Fruit fly (Drosophila melanogaster) whole organism, embryonic: ENCODE measurements around the gene Ir87a.

Experiments used
- Aef1 ChIP-seq: fragments of 200-800 bp; sonication (Bioruptor generic); IDR thresholded peaks from 3 replicates; pipeline ENCODE4 v1.3.6; 2022; ENCODE audit warnings: missing biosample characterization, missing genetic modification characterization
- Bdp1 ChIP-seq: fragments of 200-800 bp; sonication (Bioruptor generic); optimal IDR thresholded peaks from 3 replicates; lab custom pipeline; 2016; ENCODE audit warnings: missing biosample characterization, missing genetic modification characterization
- C15 ChIP-seq: fragments of 200-800 bp; sonication (Bioruptor generic); IDR thresholded peaks from 3 replicates; pipeline ENCODE4 v1.3.6; 2022; ENCODE audit warnings: missing biosample characterization, missing genetic modification characterization
- CG10543 ChIP-seq: fragments of 200-800 bp; sonication (Bioruptor generic); optimal IDR thresholded peaks from 3 replicates; lab custom pipeline; 2017; ENCODE audit warnings: missing biosample characterization, mild to moderate bottlenecking, missing genetic modification characterization, moderate library complexity
- CG10959 ChIP-seq: fragments of 200-800 bp; sonication (Bioruptor generic); IDR thresholded peaks from 2 replicates; pipeline ENCODE4 v1.3.6; 2022; ENCODE audit warnings: missing biosample characterization, missing genetic modification characterization
- CG11456 ChIP-seq: fragments of 200-800 bp; sonication (Bioruptor generic); IDR thresholded peaks from 3 replicates; pipeline ENCODE4 v1.3.6; 2022; ENCODE audit warnings: missing biosample characterization, missing genetic modification characterization
- CG11560 ChIP-seq: fragments of 200-800 bp; sonication (Bioruptor generic); IDR thresholded peaks from 3 replicates; pipeline ENCODE4 v1.3.6; 2022; ENCODE audit warnings: missing biosample characterization, missing genetic modification characterization
- CG12219 ChIP-seq: fragments of 200-800 bp; sonication (Bioruptor generic); optimal IDR thresholded peaks from 3 replicates; lab custom pipeline; 2018; ENCODE audit warnings: missing biosample characterization, mild to moderate bottlenecking, missing genetic modification characterization
- CG12299 ChIP-seq: fragments of 200-800 bp; sonication (Bioruptor generic); optimal IDR thresholded peaks from 2 replicates; lab custom pipeline; 2018; ENCODE audit warnings: missing biosample characterization, mild to moderate bottlenecking, missing genetic modification characterization
- CG12659 ChIP-seq: fragments of 200-800 bp; sonication (Bioruptor generic); optimal IDR thresholded peaks from 3 replicates; lab custom pipeline; 2017; ENCODE audit warnings: mild to moderate bottlenecking, missing biosample characterization, missing genetic modification reagents, missing genetic modification characterization
- CG13624 ChIP-seq: fragments of 200-800 bp; sonication (Bioruptor generic); optimal IDR thresholded peaks from 2 replicates; lab custom pipeline; 2016; ENCODE audit warnings: missing biosample characterization, missing genetic modification characterization
- CG14965 ChIP-seq: fragments of 200-800 bp; sonication (Bioruptor generic); optimal IDR thresholded peaks from 2 replicates; lab custom pipeline; 2016; ENCODE audit warnings: missing biosample characterization, missing genetic modification characterization, borderline replicate concordance
- CG15269 ChIP-seq: fragments of 200-800 bp; sonication (Bioruptor generic); optimal IDR thresholded peaks from 2 replicates; lab custom pipeline; 2018; ENCODE audit warnings: missing biosample characterization, mild to moderate bottlenecking, missing genetic modification characterization, moderate library complexity
- CG15514 ChIP-seq: fragments of 200-800 bp; sonication (Bioruptor generic); optimal IDR thresholded peaks from 3 replicates; lab custom pipeline; 2017; ENCODE audit warnings: missing biosample characterization, missing genetic modification characterization, mild to moderate bottlenecking, moderate library complexity, missing genetic modification reagents
- CG17385 ChIP-seq: fragments of 200-800 bp; sonication (Bioruptor generic); optimal IDR thresholded peaks from 3 replicates; lab custom pipeline; 2018; ENCODE audit warnings: missing biosample characterization, mild to moderate bottlenecking, missing genetic modification characterization
- CG2120 ChIP-seq: fragments of 200-800 bp; sonication (Bioruptor generic); optimal IDR thresholded peaks from 3 replicates; lab custom pipeline; 2016; ENCODE audit warnings: missing biosample characterization, missing genetic modification characterization
- CG4820 ChIP-seq: fragments of 200-800 bp; sonication (Bioruptor generic); optimal IDR thresholded peaks from 3 replicates; lab custom pipeline; 2016; ENCODE audit warnings: missing biosample characterization, missing genetic modification characterization
- CG6791 ChIP-seq: fragments of 200-800 bp; sonication (Bioruptor generic); IDR thresholded peaks from 3 replicates; pipeline ENCODE4 v1.3.6; 2022; ENCODE audit warnings: missing biosample characterization, missing genetic modification characterization; ENCODE audit not compliant: partially characterized antibody
- CG9609 ChIP-seq: fragments of 200-800 bp; sonication (Bioruptor generic); optimal IDR thresholded peaks from 3 replicates; lab custom pipeline; 2016; ENCODE audit warnings: missing biosample characterization, missing genetic modification characterization
- Chrac-16 ChIP-seq: fragments of 200-800 bp; sonication (Bioruptor generic); optimal IDR thresholded peaks from 3 replicates; lab custom pipeline; 2016; ENCODE audit warnings: missing biosample characterization, missing genetic modification characterization
- CrebB ChIP-seq: fragments of 200-800 bp; sonication (Bioruptor generic); optimal IDR thresholded peaks from 3 replicates; lab custom pipeline; 2018; ENCODE audit warnings: missing biosample characterization, mild to moderate bottlenecking, missing genetic modification characterization
- Dip3 ChIP-seq: fragments of 200-800 bp; sonication (Bioruptor generic); optimal IDR thresholded peaks from 3 replicates; lab custom pipeline; 2016; ENCODE audit warnings: missing biosample characterization, missing genetic modification characterization
- ERR ChIP-seq: fragments of 200-800 bp; sonication (Bioruptor generic); optimal IDR thresholded peaks from 2 replicates; lab custom pipeline; 2016; ENCODE audit warnings: missing biosample characterization, missing genetic modification characterization
- Elba2 ChIP-seq: fragments of 200-800 bp; sonication (Bioruptor generic); optimal IDR thresholded peaks from 3 replicates; lab custom pipeline; 2016; ENCODE audit warnings: missing biosample characterization, missing genetic modification characterization
- Fer3 ChIP-seq: fragments of 200-800 bp; sonication (Bioruptor generic); optimal IDR thresholded peaks from 2 replicates; lab custom pipeline; 2018; ENCODE audit warnings: missing biosample characterization, mild to moderate bottlenecking, missing genetic modification characterization, moderate library complexity
- HLH54F ChIP-seq: fragments of 200-800 bp; sonication (Bioruptor generic); optimal IDR thresholded peaks from 3 replicates; lab custom pipeline; 2016; ENCODE audit warnings: missing biosample characterization, missing genetic modification characterization
- Ravus ChIP-seq: fragments of 200-800 bp; sonication (Bioruptor generic); IDR thresholded peaks from 2 replicates; pipeline ENCODE4 v1.3.6; 2022; ENCODE audit warnings: missing biosample characterization, missing genetic modification characterization
- Six4 ChIP-seq: fragments of 200-800 bp; sonication (Bioruptor generic); optimal IDR thresholded peaks from 2 replicates; lab custom pipeline; 2016; ENCODE audit warnings: missing biosample characterization, missing genetic modification characterization
- Usf ChIP-seq: fragments of 200-800 bp; sonication (Bioruptor generic); optimal IDR thresholded peaks from 2 replicates; lab custom pipeline; 2017; ENCODE audit warnings: missing genotype, missing biosample characterization, missing genetic modification characterization
- ac ChIP-seq: fragments of 200-800 bp; sonication (Bioruptor generic); optimal IDR thresholded peaks from 3 replicates; lab custom pipeline; 2017; ENCODE audit warnings: missing biosample characterization, mild to moderate bottlenecking, missing genetic modification characterization
- az2 ChIP-seq: fragments of 200-800 bp; sonication (Bioruptor generic); optimal IDR thresholded peaks from 3 replicates; lab custom pipeline; 2016; ENCODE audit warnings: missing biosample characterization, missing genetic modification characterization
- bbx ChIP-seq: fragments of 200-800 bp; sonication (Bioruptor generic); IDR thresholded peaks from 2 replicates; pipeline ENCODE4 v1.3.6; 2022; ENCODE audit warnings: missing biosample characterization, missing genetic modification characterization; ENCODE audit not compliant: partially characterized antibody
- da ChIP-seq: fragments of 200-800 bp; sonication (Bioruptor generic); optimal IDR thresholded peaks from 2 replicates; lab custom pipeline; 2016; ENCODE audit warnings: missing biosample characterization, missing genetic modification characterization
- eve ChIP-seq, 2 experiments: fragments of >200 bp; optimal IDR thresholded peaks; 2 replicates each; lab custom pipeline; 2017; ENCODE audit warnings: missing biosample characterization in 2 of 2, missing genetic modification characterization in 2 of 2
- eyg ChIP-seq: fragments of 200-800 bp; sonication (Bioruptor generic); optimal IDR thresholded peaks from 3 replicates; lab custom pipeline; 2016; ENCODE audit warnings: missing biosample characterization, missing genetic modification characterization
- gem ChIP-seq: fragments of 200-800 bp; sonication (Bioruptor generic); optimal IDR thresholded peaks from 2 replicates; lab custom pipeline; 2019; ENCODE audit warnings: missing biosample characterization, mild to moderate bottlenecking, missing genetic modification characterization, moderate library complexity
- jumu ChIP-seq: fragments of 200-800 bp; sonication (Bioruptor generic); optimal IDR thresholded peaks from 3 replicates; lab custom pipeline; 2016; ENCODE audit warnings: missing biosample characterization, missing genetic modification characterization
- lab ChIP-seq: fragments of 200-800 bp; sonication (Bioruptor generic); optimal IDR thresholded peaks from 3 replicates; lab custom pipeline; 2017; ENCODE audit warnings: missing biosample characterization, missing genetic modification characterization, mild to moderate bottlenecking, moderate library complexity, missing genetic modification reagents
- lola ChIP-seq, 3 experiments: fragments of >200 bp in 2 of 3; fragments of 200-800 bp in 1 of 3; sonication (Bioruptor generic) in 1 of 3; optimal IDR thresholded peaks; 2 replicates each; lab custom pipeline; 2017 to 2019; ENCODE audit warnings: missing biosample characterization in 3 of 3, missing genetic modification characterization in 3 of 3, mild to moderate bottlenecking in 1 of 3, moderate library complexity in 1 of 3
- row ChIP-seq: fragments of 200-800 bp; sonication (Bioruptor generic); IDR thresholded peaks from 3 replicates; pipeline ENCODE4 v1.3.6; 2022; ENCODE audit warnings: missing biosample characterization, missing genetic modification characterization
- slou ChIP-seq: fragments of 200-800 bp; sonication (Bioruptor generic); optimal IDR thresholded peaks from 3 replicates; lab custom pipeline; 2016; ENCODE audit warnings: missing biosample characterization, missing genetic modification characterization
- stc ChIP-seq: fragments of 200-800 bp; sonication (Bioruptor generic); IDR thresholded peaks from 2 replicates; pipeline ENCODE4 v1.3.6; 2022; ENCODE audit warnings: missing biosample characterization, missing genetic modification characterization
- tin ChIP-seq: fragments of 200-800 bp; sonication (Bioruptor generic); optimal IDR thresholded peaks from 3 replicates; lab custom pipeline; 2016; ENCODE audit warnings: missing biosample characterization, missing genetic modification characterization
- ttk ChIP-seq: fragments of 200-800 bp; sonication (Bioruptor generic); IDR thresholded peaks from 2 replicates; pipeline ENCODE4 v2.1.2; 2022; ENCODE audit warnings: missing biosample characterization, missing genetic modification characterization
- tx ChIP-seq: fragments of 200-800 bp; sonication (Bioruptor generic); optimal IDR thresholded peaks from 2 replicates; lab custom pipeline; 2016; ENCODE audit warnings: missing biosample characterization, missing genetic modification characterization
- unc-4 ChIP-seq: fragments of 200-800 bp; sonication (Bioruptor generic); IDR thresholded peaks from 2 replicates; pipeline ENCODE4 v1.3.6; 2022; ENCODE audit warnings: missing biosample characterization, missing genetic modification characterization; ENCODE audit not compliant: partially characterized antibody
- usp ChIP-seq: fragments of >200 bp; optimal IDR thresholded peaks from 2 replicates; lab custom pipeline; 2017; ENCODE audit warnings: missing biosample characterization, missing genetic modification characterization
- wor ChIP-seq: fragments of 200-800 bp; sonication (Bioruptor generic); IDR thresholded peaks from 2 replicates; pipeline ENCODE4 v1.3.6; 2022; ENCODE audit warnings: missing biosample characterization, missing genetic modification characterization
- zfh2 ChIP-seq: fragments of 200-800 bp; sonication (Bioruptor generic); optimal IDR thresholded peaks from 2 replicates; lab custom pipeline; 2016; ENCODE audit warnings: missing biosample characterization, missing genetic modification characterization

Gene Ir87a

DNA sequence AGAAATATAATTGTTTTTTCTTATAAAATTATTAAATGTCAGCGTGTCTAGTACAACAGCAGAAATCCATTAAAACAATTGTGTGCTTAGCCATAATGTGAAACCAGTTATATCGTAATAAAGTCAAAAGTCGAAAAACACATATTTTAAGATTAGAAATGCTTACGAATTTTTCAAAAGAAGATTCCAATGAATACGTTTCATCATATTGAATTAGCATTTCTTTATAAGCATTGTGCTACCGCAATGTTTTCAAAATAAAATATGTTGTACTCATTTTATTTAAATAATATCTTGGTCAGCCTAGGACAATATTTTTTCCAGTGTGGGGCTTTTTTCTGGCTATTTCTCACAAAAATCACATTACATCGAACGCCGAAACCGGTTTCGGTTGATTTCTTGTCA, 32.8 kb downstream of the Ir87a start (continued):
- TF ChIP-seq Usf (peak; percentile 67), CG12299 (peak; percentile 21), CG15514 (GFP tag; lab: Kevin White, UChicago) (peak; percentile 36), CG6791 (GFP tag; lab: Robert Waterston, UW) (no peak), CG9609 (GFP tag; lab: Kevin White, UChicago) (peak; percentile 36), CG2120 (GFP tag; lab: Kevin White, UChicago) (peak; percentile 82), az2 (peak; percentile 79), jumu (GFP tag; lab: Kevin White, UChicago) (peak; percentile 41), zfh2 (GFP tag; lab: Kevin White, UChicago) (peak; percentile 71), da (GFP tag; lab: Kevin White, UChicago) (no peak), CG10543 (no peak), lola (GFP tag; optimal IDR thresholded peaks at IDR 0.05; lab: Kevin White, UChicago) (peak in 1 of 3 experiments; percentile 86), CG17385 (GFP tag; lab: Kevin White, UChicago) (peak; percentile 74), lab (GFP tag; lab: Kevin White, UChicago) (peak; percentile 79), stc (GFP tag; lab: Robert Waterston, UW) (peak; percentile 23; the same call in 1 of the 2 replicates)

dm6 chr3R:13453955-13454354, 33.9 kb downstream of the Ir87a start:
- TF ChIP-seq C15 (GFP tag; lab: Robert Waterston, UW) (peak; percentile 58; the same call in 1 of the 3 replicates), gem (tag; lab: Kevin White, UChicago) (peak; percentile 87), ac (GFP tag; lab: Kevin White, UChicago) (no peak), CG15269 (tag; lab: Kevin White, UChicago) (peak; percentile 77), slou (GFP tag; lab: Kevin White, UChicago) (no peak), Chrac-16 (peak; percentile 63), HLH54F (GFP tag; lab: Kevin White, UChicago) (peak; percentile 58), CG4820 (peak; percentile 44), Bdp1 (no peak), CG11456 (GFP tag; lab: Robert Waterston, UW) (peak; percentile 69; the same call in 1 of the 3 replicates), row (GFP tag; lab: Robert Waterston, UW) (peak; percentile 81), CrebB (tag; lab: Kevin White, UChicago) (peak; percentile 20), CG2120 (GFP tag; lab: Kevin White, UChicago) (peak; percentile 86), ERR (GFP tag; lab: Kevin White, UChicago) (no peak), wor (GFP tag; lab: Robert Waterston, UW) (no peak), CG12659 (GFP tag; lab: Kevin White, UChicago) (no peak), CG10959 (GFP tag; lab: Robert Waterston, UW) (no peak), Elba2 (GFP tag; lab: Kevin White, UChicago) (no peak), Ravus (peak; percentile 43; the same call in 1 of the 2 replicates), CG11560 (tag; lab: Robert Waterston, UW) (0 out of 3 replicates have a peak, but pooled peaks have one; percentile 40), CG13624 (peak; percentile 67), usp (GFP tag; lab: Kevin White, UChicago) (no peak), Dip3 (GFP tag; lab: Kevin White, UChicago) (peak; percentile 72), CG12219 (peak; percentile 57), Six4 (GFP tag; lab: Kevin White, UChicago) (peak; percentile 41), tx (GFP tag; lab: Kevin White, UChicago) (peak; percentile 35), CG17385 (GFP tag; lab: Kevin White, UChicago) (peak; percentile 60), eyg (GFP tag; lab: Kevin White, UChicago) (peak; percentile 36), tin (peak; percentile 46), CG6791 (GFP tag; lab: Robert Waterston, UW) (no peak), Fer3 (tag; lab: Kevin White, UChicago) (peak; percentile 83), bbx (GFP tag; lab: Robert Waterston, UW) (no peak), eve (GFP tag; optimal IDR thresholded peaks at IDR 0.05; lab: Kevin White, UChicago) (peak in 1 of 2 experiments; percentile 50), unc-4 (no peak), ttk (GFP tag; lab: Robert Waterston, UW) (peak; percentile 39), Aef1 (GFP tag; lab: Robert Waterston, UW) (peak; percentile 70; the same call in 2 of the 3 replicates), CG14965 (GFP tag; lab: Kevin White, UChicago) (no peak)
